Worm (Caenorhabditis elegans): ENCODE results near the gene ZK896.5.

The ZK896.5 gene

DNA sequence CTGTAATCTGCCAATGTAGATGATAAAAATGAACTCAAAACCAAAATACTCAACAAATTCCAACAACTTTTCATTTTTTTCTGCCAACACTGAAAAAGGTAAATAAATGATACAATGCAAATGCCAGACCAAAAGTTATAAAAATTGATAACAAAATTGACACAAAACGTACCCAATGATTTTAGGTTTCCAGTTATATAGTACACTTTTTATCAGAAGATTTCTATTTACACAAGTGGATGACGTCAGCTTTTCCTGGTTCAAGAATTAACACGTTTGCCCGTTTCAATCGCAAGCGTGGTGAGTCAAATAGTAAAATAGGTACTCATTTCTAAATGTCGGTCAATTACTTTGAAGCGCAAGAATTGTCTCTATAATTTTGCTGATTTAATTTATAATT, at the start of gene ZK896.5:
Gene ZK896.5, minus strand, starts transcription at position 89 of the 400 bp plus-strand sequence.
- TF ChIP-seq nhr-28 (tag; optimal IDR thresholded peaks at IDR 0.05) (no peak), tbx-8 (GFP tag; optimal IDR thresholded peaks at IDR 0.05) (no peak), drap-1 (GFP tag; optimal IDR thresholded peaks at IDR 0.05) (no peak), snpc-4 (tag; optimal IDR thresholded peaks at IDR 0.05) (no peak), elt-3 (tag; optimal IDR thresholded peaks at IDR 0.05) (no peak), lin-32 (GFP tag; optimal IDR thresholded peaks at IDR 0.05) (no peak), blmp-1 (tag; optimal IDR thresholded peaks at IDR 0.05) (no peak)

DNA sequence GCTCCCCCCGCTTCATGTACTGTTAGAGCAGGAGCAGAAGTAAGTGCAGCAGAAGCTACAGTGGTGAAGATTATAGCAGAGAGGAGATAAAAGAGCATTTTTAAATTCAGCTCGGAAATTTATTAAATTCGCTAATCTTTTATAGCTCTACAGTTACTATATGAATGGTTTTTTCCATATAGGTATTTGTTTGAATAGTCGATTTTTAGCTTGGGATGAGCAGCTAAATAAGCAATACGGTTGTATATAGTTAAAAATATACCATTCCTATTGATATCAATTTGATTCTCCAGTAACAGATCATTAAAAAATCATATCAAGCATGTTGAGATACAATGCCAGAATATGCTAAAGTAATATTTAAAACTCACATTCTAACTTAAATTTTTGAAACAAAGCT, 47.2 kb upstream of the ZK896.5 start, which contains the start of gene srlf-5:
Gene srlf-5, minus strand, starts transcription at position 101 of the 400 bp plus-strand sequence.
- TF ChIP-seq sptf-1 (tag; optimal IDR thresholded peaks at IDR 0.05) (no peak), mep-1 (tag; optimal IDR thresholded peaks at IDR 0.05) (no peak), ceh-43 (GFP tag; optimal IDR thresholded peaks at IDR 0.05) (no peak), lsy-2 (tag; optimal IDR thresholded peaks at IDR 0.05) (no peak), lin-32 (GFP tag; optimal IDR thresholded peaks at IDR 0.05) (no peak)

DNA sequence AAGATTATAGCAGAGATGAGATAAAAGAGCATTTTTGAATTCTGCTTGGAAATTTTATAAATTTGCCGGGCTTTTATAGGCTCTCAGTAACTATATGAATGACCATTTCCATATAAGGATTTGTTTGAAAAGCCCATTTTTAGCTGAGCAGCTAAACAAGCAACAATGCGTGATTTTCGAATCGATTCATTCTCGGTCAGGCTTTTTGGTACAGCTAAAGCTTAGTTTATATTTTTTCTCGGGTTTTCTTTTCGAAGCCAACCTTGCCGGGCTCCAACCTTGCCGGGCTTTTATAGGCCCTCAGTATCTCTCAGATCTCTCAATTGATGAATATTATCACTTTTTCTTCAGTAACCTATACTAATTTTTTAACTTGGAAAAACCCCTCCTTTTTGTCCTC, 44.9 kb upstream of the ZK896.5 start, which contains the start of gene srlf-4:
Gene srlf-4, minus strand, starts transcription at position 101 of the 400 bp plus-strand sequence.
- no peak for TF ChIP-seq cnd-1 (tag; optimal IDR thresholded peaks at IDR 0.05)
- peak; percentile 13 for TF ChIP-seq unc-120 (tag; optimal IDR thresholded peaks at IDR 0.05; ENCODE audit: poor library complexity, severe bottlenecking)

DNA sequence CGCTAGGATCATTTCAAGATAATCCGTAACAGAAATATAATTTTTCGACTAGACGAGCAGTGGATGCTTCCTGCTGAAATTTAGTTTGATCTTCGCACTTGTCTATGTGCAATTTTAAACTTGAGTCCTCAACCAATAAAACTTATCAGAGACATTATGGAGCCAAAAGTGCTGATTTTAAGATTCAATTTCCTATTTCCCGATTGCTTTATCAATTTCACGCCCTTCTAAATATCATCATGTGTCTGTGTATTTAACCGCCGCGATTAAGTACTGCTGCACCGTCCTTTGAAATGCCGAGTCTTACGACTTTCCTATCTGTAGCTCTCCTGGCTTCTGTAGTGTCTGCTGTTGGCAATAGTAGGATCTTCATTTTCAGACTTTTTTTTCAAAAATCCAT, 41.6 kb upstream of the ZK896.5 start, which contains the start of gene C32H11.4:
Gene C32H11.4, plus strand, starts transcription at position 238 of the 400 bp plus-strand sequence.
- TF ChIP-seq hlh-1 (tag; optimal IDR thresholded peaks at IDR 0.05) (no peak), ztf-11 (tag; optimal IDR thresholded peaks at IDR 0.05) (no peak), mab-5 (tag; optimal IDR thresholded peaks at IDR 0.05) (no peak), elt-3 (tag; optimal IDR thresholded peaks at IDR 0.05) (no peak), nhr-28 (tag; optimal IDR thresholded peaks at IDR 0.05) (no peak), nhr-76 (tag; optimal IDR thresholded peaks at IDR 0.05) (no peak), ces-1 (GFP tag; optimal IDR thresholded peaks at IDR 0.05) (no peak), ceh-83 (GFP tag; optimal IDR thresholded peaks at IDR 0.05) (no peak), zip-8 (tag; optimal IDR thresholded peaks at IDR 0.05) (no peak), tbx-8 (GFP tag; optimal IDR thresholded peaks at IDR 0.05) (no peak), elt-1 (tag; optimal IDR thresholded peaks at IDR 0.05; ENCODE audit: borderline replicate concordance, insufficient read depth) (no peak), nhr-2 (tag; optimal IDR thresholded peaks at IDR 0.05) (no peak), flh-1 (GFP tag; optimal IDR thresholded peaks at IDR 0.05) (no peak), nhr-237 (tag; optimal IDR thresholded peaks at IDR 0.05) (no peak)

DNA sequence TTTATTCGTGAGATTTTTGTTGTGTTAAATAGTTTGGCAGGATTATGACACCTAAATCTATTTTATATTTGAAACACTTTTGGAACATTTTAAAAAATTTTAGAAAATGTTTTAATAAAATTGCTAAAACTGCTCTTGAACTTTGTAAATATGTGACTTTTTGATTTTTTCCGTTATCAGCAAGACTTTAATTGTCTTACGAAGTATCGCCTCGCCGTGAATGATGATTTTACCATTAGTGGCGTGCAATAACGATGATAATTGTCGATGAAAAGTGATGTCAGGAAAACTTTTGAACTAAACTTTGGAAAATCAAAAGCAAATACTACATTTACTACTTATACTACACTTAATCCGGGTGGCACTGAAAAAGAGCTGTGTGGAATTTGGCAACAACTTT, 41.1 kb upstream of the ZK896.5 start:
- TF ChIP-seq ceh-43 (GFP tag; optimal IDR thresholded peaks at IDR 0.05) (no peak), flh-1 (GFP tag; optimal IDR thresholded peaks at IDR 0.05) (no peak), snpc-4 (tag; optimal IDR thresholded peaks at IDR 0.05) (no peak), mab-5 (tag; optimal IDR thresholded peaks at IDR 0.05) (no peak), ztf-11 (tag; optimal IDR thresholded peaks at IDR 0.05) (no peak), hlh-1 (tag; optimal IDR thresholded peaks at IDR 0.05) (no peak), nhr-12 (tag; optimal IDR thresholded peaks at IDR 0.05) (no peak), nhr-2 (tag; optimal IDR thresholded peaks at IDR 0.05) (no peak), ceh-83 (GFP tag; optimal IDR thresholded peaks at IDR 0.05) (no peak), M03D4.4 (tag; optimal IDR thresholded peaks at IDR 0.05) (no peak), bed-3 (GFP tag; optimal IDR thresholded peaks at IDR 0.05) (no peak), mls-2 (tag; optimal IDR thresholded peaks at IDR 0.05) (no peak), elt-3 (tag; optimal IDR thresholded peaks at IDR 0.05) (no peak), unc-120 (tag; optimal IDR thresholded peaks at IDR 0.05; ENCODE audit: poor library complexity, severe bottlenecking) (no peak), tbx-8 (GFP tag; optimal IDR thresholded peaks at IDR 0.05) (no peak), pha-4 (tag; optimal IDR thresholded peaks at IDR 0.05) (no peak)

DNA sequence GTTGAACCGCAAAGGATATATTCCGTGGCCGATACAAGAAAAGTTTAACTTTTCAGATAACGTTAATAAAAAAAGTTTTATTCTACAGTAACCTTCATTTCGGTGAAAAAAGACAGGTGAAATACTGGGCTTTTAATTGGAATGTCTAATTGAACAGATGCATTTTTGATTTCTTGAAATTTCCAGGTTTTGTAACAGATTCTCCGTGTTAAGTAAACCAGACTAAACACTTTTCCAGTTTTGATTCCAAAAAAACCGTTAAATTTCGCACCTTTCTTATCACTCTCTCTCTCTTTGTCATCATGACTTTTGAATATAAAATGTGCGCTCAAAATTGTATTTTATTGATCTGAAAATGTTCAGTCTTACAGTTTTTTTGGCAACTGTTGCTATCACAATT, 38.8 kb upstream of the ZK896.5 start, which contains the start of gene C32H11.3:
Gene C32H11.3, plus strand, starts transcription at position 301 of the 400 bp plus-strand sequence.
- TF ChIP-seq nhr-237 (tag; optimal IDR thresholded peaks at IDR 0.05) = no peak
- no peak for TF ChIP-seq sem-2 (GFP tag; optimal IDR thresholded peaks at IDR 0.05)
- TF ChIP-seq snpc-4 (tag; optimal IDR thresholded peaks at IDR 0.05) = no peak
- TF ChIP-seq drap-1 (GFP tag; optimal IDR thresholded peaks at IDR 0.05) = no peak
- TF ChIP-seq ceh-39 (tag; optimal IDR thresholded peaks at IDR 0.05) = no peak
- TF ChIP-seq unc-120 (tag; optimal IDR thresholded peaks at IDR 0.05; ENCODE audit: poor library complexity, severe bottlenecking) = no peak
- TF ChIP-seq pha-4 (tag; optimal IDR thresholded peaks at IDR 0.05) = no peak
- TF ChIP-seq ztf-11 (tag; optimal IDR thresholded peaks at IDR 0.05) = no peak

Data from whole organism, mixed stage, embryonic.